Fruit fly (Drosophila melanogaster) whole organism, embryonic: ENCODE results near the gene CG31321.

Source experiments
- C15 ChIP-seq: fragments of 200-800 bp; sonication (Bioruptor generic); IDR thresholded peaks from 3 replicates; pipeline ENCODE4 v1.3.6; 2022; ENCODE audit warnings: missing biosample characterization, missing genetic modification characterization
- CG10147 ChIP-seq: fragments of 200-800 bp; sonication (Bioruptor generic); optimal IDR thresholded peaks from 2 replicates; lab custom pipeline; 2019; ENCODE audit warnings: missing biosample characterization, mild to moderate bottlenecking, missing genetic modification characterization, moderate library complexity
- CG10543 ChIP-seq: fragments of 200-800 bp; sonication (Bioruptor generic); optimal IDR thresholded peaks from 3 replicates; lab custom pipeline; 2017; ENCODE audit warnings: missing biosample characterization, mild to moderate bottlenecking, missing genetic modification characterization, moderate library complexity
- CG11504 ChIP-seq: fragments of 200-800 bp; sonication (Bioruptor generic); optimal IDR thresholded peaks from 3 replicates; lab custom pipeline; 2019; ENCODE audit warnings: missing biosample characterization, mild to moderate bottlenecking, missing genetic modification characterization, moderate library complexity
- CG14965 ChIP-seq: fragments of 200-800 bp; sonication (Bioruptor generic); optimal IDR thresholded peaks from 2 replicates; lab custom pipeline; 2016; ENCODE audit warnings: missing biosample characterization, missing genetic modification characterization, borderline replicate concordance
- CG1529 ChIP-seq: fragments of 200-800 bp; sonication (Bioruptor generic); optimal IDR thresholded peaks from 3 replicates; lab custom pipeline; 2018; ENCODE audit warnings: missing biosample characterization, missing genetic modification characterization
- CG15514 ChIP-seq: fragments of 200-800 bp; sonication (Bioruptor generic); optimal IDR thresholded peaks from 3 replicates; lab custom pipeline; 2017; ENCODE audit warnings: missing biosample characterization, missing genetic modification characterization, mild to moderate bottlenecking, moderate library complexity, missing genetic modification reagents
- CG17186 ChIP-seq: fragments of 200-800 bp; sonication (Bioruptor generic); optimal IDR thresholded peaks from 3 replicates; lab custom pipeline; 2017; ENCODE audit warnings: missing biosample characterization, missing genetic modification reagents, missing genetic modification characterization
- CG17612 ChIP-seq: fragments of 200-800 bp; sonication (Bioruptor generic); IDR thresholded peaks from 2 replicates; pipeline ENCODE4 v1.3.6; 2022; ENCODE audit warnings: missing biosample characterization, missing genetic modification characterization
- CG30431 ChIP-seq: fragments of 200-800 bp; sonication (Bioruptor generic); optimal IDR thresholded peaks from 2 replicates; lab custom pipeline; 2017; ENCODE audit warnings: missing biosample characterization, missing genetic modification characterization
- CG4707 ChIP-seq: fragments of 200-800 bp; sonication (Bioruptor generic); optimal IDR thresholded peaks from 2 replicates; lab custom pipeline; 2018; ENCODE audit warnings: missing biosample characterization, mild to moderate bottlenecking, missing genetic modification characterization, moderate library complexity
- CG4730 ChIP-seq: fragments of 200-800 bp; sonication (Bioruptor generic); IDR thresholded peaks from 2 replicates; pipeline ENCODE4 v1.3.6; 2022; ENCODE audit warnings: missing biosample characterization, missing genetic modification characterization
- CG5245 ChIP-seq: fragments of 200-800 bp; sonication (Bioruptor generic); optimal IDR thresholded peaks from 3 replicates; lab custom pipeline; 2016; ENCODE audit warnings: missing biosample characterization, missing genetic modification characterization
- CG7372 ChIP-seq: fragments of 200-800 bp; sonication (Bioruptor generic); IDR thresholded peaks from 2 replicates; pipeline ENCODE4 v1.3.6; 2022; ENCODE audit warnings: missing biosample characterization, missing genetic modification characterization
- CG8924 ChIP-seq: fragments of 200-800 bp; optimal IDR thresholded peaks from 3 replicates; lab custom pipeline; 2019; ENCODE audit warnings: missing biosample characterization, mild to moderate bottlenecking, missing genetic modification characterization, moderate library complexity
- D19A ChIP-seq: fragments of 200-800 bp; optimal IDR thresholded peaks from 3 replicates; lab custom pipeline; 2019; ENCODE audit warnings: missing biosample characterization, mild to moderate bottlenecking, missing genetic modification characterization, moderate library complexity
- Dip2 ChIP-seq: fragments of 200-800 bp; sonication (Bioruptor generic); IDR thresholded peaks from 2 replicates; pipeline ENCODE4 v1.3.6; 2022; ENCODE audit warnings: missing biosample characterization, missing genetic modification characterization
- Doc3 ChIP-seq: fragments of 200-800 bp; sonication (Bioruptor generic); IDR thresholded peaks from 3 replicates; pipeline ENCODE4 v1.3.6; 2022; ENCODE audit warnings: missing biosample characterization, missing genetic modification characterization; ENCODE audit not compliant: partially characterized antibody
- Fer3 ChIP-seq: fragments of 200-800 bp; sonication (Bioruptor generic); optimal IDR thresholded peaks from 2 replicates; lab custom pipeline; 2018; ENCODE audit warnings: missing biosample characterization, mild to moderate bottlenecking, missing genetic modification characterization, moderate library complexity
- HHEX ChIP-seq: fragments of 200-800 bp; sonication (Bioruptor generic); optimal IDR thresholded peaks from 3 replicates; lab custom pipeline; 2017; ENCODE audit warnings: missing biosample characterization, mild to moderate bottlenecking, missing genetic modification characterization, missing genetic modification reagents
- HLH54F ChIP-seq: fragments of 200-800 bp; sonication (Bioruptor generic); optimal IDR thresholded peaks from 3 replicates; lab custom pipeline; 2016; ENCODE audit warnings: missing biosample characterization, missing genetic modification characterization
- HLHmδ ChIP-seq: fragments of 200-800 bp; sonication (Bioruptor generic); optimal IDR thresholded peaks from 2 replicates; lab custom pipeline; 2018; ENCODE audit warnings: missing biosample characterization, mild to moderate bottlenecking, missing genetic modification characterization, moderate library complexity
- Hmr ChIP-seq: fragments of 200-800 bp; sonication (Bioruptor generic); optimal IDR thresholded peaks from 3 replicates; lab custom pipeline; 2017; ENCODE audit warnings: mild to moderate bottlenecking, missing biosample characterization, missing genetic modification reagents, missing genetic modification characterization
- NC2α ChIP-seq: fragments of 200-800 bp; sonication (Bioruptor generic); optimal IDR thresholded peaks from 2 replicates; lab custom pipeline; 2016; ENCODE audit warnings: missing biosample characterization, missing genetic modification characterization
- Nf-YB ChIP-seq: fragments of 200-800 bp; sonication (Bioruptor generic); optimal IDR thresholded peaks from 3 replicates; lab custom pipeline; 2019; ENCODE audit warnings: missing biosample characterization, mild to moderate bottlenecking, missing genetic modification characterization, moderate library complexity
- Taf1 ChIP-seq: fragments of 200-800 bp; sonication (Bioruptor generic); IDR thresholded peaks from 2 replicates; pipeline ENCODE4 v1.3.6; 2022; ENCODE audit warnings: missing biosample characterization, missing genetic modification characterization
- Tbp ChIP-seq: fragments of >200 bp; optimal IDR thresholded peaks from 2 replicates; lab custom pipeline; 2018; ENCODE audit warnings: missing biosample characterization, missing genetic modification characterization
- ara ChIP-seq: fragments of 200-800 bp; sonication (Bioruptor generic); IDR thresholded peaks from 2 replicates; pipeline ENCODE4 v1.3.6; 2022; ENCODE audit warnings: missing biosample characterization, missing genetic modification characterization
- az2 ChIP-seq: fragments of 200-800 bp; sonication (Bioruptor generic); optimal IDR thresholded peaks from 3 replicates; lab custom pipeline; 2016; ENCODE audit warnings: missing biosample characterization, missing genetic modification characterization
- dimm ChIP-seq: fragments of 200-800 bp; sonication (Bioruptor generic); IDR thresholded peaks from 2 replicates; pipeline ENCODE4 v1.3.6; 2022; ENCODE audit warnings: missing biosample characterization, missing genetic modification characterization
- ems ChIP-seq: fragments of 200-800 bp; sonication (Bioruptor generic); optimal IDR thresholded peaks from 3 replicates; lab custom pipeline; 2016; ENCODE audit warnings: missing biosample characterization, missing genetic modification characterization
- gcm ChIP-seq: fragments of 200-800 bp; sonication (Bioruptor generic); optimal IDR thresholded peaks from 2 replicates; lab custom pipeline; 2019; ENCODE audit warnings: missing biosample characterization, mild to moderate bottlenecking, missing genetic modification characterization, moderate library complexity
- gem ChIP-seq: fragments of 200-800 bp; sonication (Bioruptor generic); optimal IDR thresholded peaks from 2 replicates; lab custom pipeline; 2019; ENCODE audit warnings: missing biosample characterization, mild to moderate bottlenecking, missing genetic modification characterization, moderate library complexity
- gro ChIP-seq: fragments of 200-800 bp; sonication (Bioruptor generic); optimal IDR thresholded peaks from 2 replicates; lab custom pipeline; 2016; ENCODE audit warnings: missing biosample characterization, missing genetic modification characterization
- hkb ChIP-seq, 2 experiments: fragments of 200-800 bp in 1 of 2; fragments of >200 bp in 1 of 2; sonication (Bioruptor generic) in 1 of 2; IDR thresholded peaks in 1 of 2; optimal IDR thresholded peaks in 1 of 2; 2 replicates each; pipeline versions ENCODE4 v1.3.6 to Lab custom; 2017 to 2022; ENCODE audit warnings: missing biosample characterization in 1 of 2, missing genetic modification characterization in 1 of 2
- hth ChIP-seq: fragments of >200 bp; optimal IDR thresholded peaks from 2 replicates; lab custom pipeline; 2017; ENCODE audit warnings: inconsistent platforms
- insv ChIP-seq, 2 experiments: fragments of 200-800 bp; sonication (Bioruptor generic); optimal IDR thresholded peaks; 3 replicates each; lab custom pipeline; 2016 to 2018; ENCODE audit warnings: missing biosample characterization in 2 of 2, missing genetic modification characterization in 2 of 2
- kay ChIP-seq: fragments of 200-800 bp; sonication (Bioruptor generic); optimal IDR thresholded peaks from 2 replicates; lab custom pipeline; 2016; ENCODE audit warnings: missing biosample characterization, missing genetic modification characterization
- luna ChIP-seq: fragments of 200-800 bp; sonication (Bioruptor generic); optimal IDR thresholded peaks from 2 replicates; lab custom pipeline; 2016; ENCODE audit warnings: missing biosample characterization, missing genetic modification characterization
- nau ChIP-seq: fragments of 200-800 bp; sonication (Bioruptor generic); optimal IDR thresholded peaks from 3 replicates; lab custom pipeline; 2017; ENCODE audit warnings: missing biosample characterization, mild to moderate bottlenecking, missing genetic modification characterization, missing genetic modification reagents
- nom ChIP-seq: fragments of 200-800 bp; sonication (Bioruptor generic); optimal IDR thresholded peaks from 2 replicates; lab custom pipeline; 2017; ENCODE audit warnings: missing biosample characterization, missing genetic modification characterization, mild to moderate bottlenecking, moderate library complexity, missing genetic modification reagents
- peb ChIP-seq: fragments of 200-800 bp; sonication (Bioruptor generic); IDR thresholded peaks from 2 replicates; pipeline ENCODE4 v1.3.6; 2022; ENCODE audit warnings: missing biosample characterization, missing genetic modification characterization
- sens ChIP-seq: fragments of 200-800 bp; sonication (Bioruptor generic); peaks from one replicate; lab custom pipeline; 2016; ENCODE audit warnings: missing biosample characterization, missing genetic modification characterization
- sens-2 ChIP-seq: fragments of 200-800 bp; sonication (Bioruptor generic); IDR thresholded peaks from 2 replicates; pipeline ENCODE4 v1.3.6; 2022; ENCODE audit warnings: missing biosample characterization, missing genetic modification characterization
- slp2 ChIP-seq: fragments of 200-800 bp; sonication (Bioruptor generic); optimal IDR thresholded peaks from 2 replicates; lab custom pipeline; 2016; ENCODE audit warnings: missing biosample characterization, missing genetic modification characterization
- sna ChIP-seq: fragments of 200-800 bp; sonication (Bioruptor generic); IDR thresholded peaks from 2 replicates; pipeline ENCODE4 v1.3.6; 2022; ENCODE audit warnings: missing biosample characterization, missing genetic modification characterization; ENCODE audit not compliant: partially characterized antibody
- sqz ChIP-seq: fragments of 200-800 bp; sonication (Bioruptor generic); optimal IDR thresholded peaks from 3 replicates; lab custom pipeline; 2018; ENCODE audit warnings: missing biosample characterization, mild to moderate bottlenecking, missing genetic modification characterization
- tll ChIP-seq, 2 experiments: fragments of 200-800 bp in 1 of 2; fragments of >200 bp in 1 of 2; sonication (Bioruptor generic) in 1 of 2; optimal IDR thresholded peaks; 2 replicates each; lab custom pipeline; 2017 to 2019; ENCODE audit warnings: missing biosample characterization in 2 of 2, missing genetic modification characterization in 2 of 2, mild to moderate bottlenecking in 1 of 2, moderate library complexity in 1 of 2
- wor ChIP-seq: fragments of 200-800 bp; sonication (Bioruptor generic); IDR thresholded peaks from 2 replicates; pipeline ENCODE4 v1.3.6; 2022; ENCODE audit warnings: missing biosample characterization, missing genetic modification characterization
- zfh1 ChIP-seq: fragments of 200-800 bp; sonication (Bioruptor generic); IDR thresholded peaks from 3 replicates; pipeline ENCODE4 v1.3.6; 2022; ENCODE audit warnings: missing biosample characterization, missing genetic modification characterization
- zfh2 ChIP-seq: fragments of 200-800 bp; sonication (Bioruptor generic); optimal IDR thresholded peaks from 2 replicates; lab custom pipeline; 2016; ENCODE audit warnings: missing biosample characterization, missing genetic modification characterization

CG31321 gene

dm6 chr3R:14291431-14291830 lies 18.7 kb upstream of the CG31321 start (continued):
- TF ChIP-seq CG15514 (GFP tag; lab: Kevin White, UChicago) (peak; percentile 15), CG30431 (GFP tag; lab: Kevin White, UChicago) (no peak), Fer3 (tag; lab: Kevin White, UChicago) (peak; percentile 7), D19A (tag; lab: Kevin White, UChicago) (no peak), slp2 (GFP tag; lab: Kevin White, UChicago) (no peak), wor (no peak), insv (GFP tag; optimal IDR thresholded peaks at IDR 0.05; lab: Kevin White, UChicago) (no peak), kay (GFP tag; lab: Kevin White, UChicago) (no peak), peb (GFP tag; lab: Robert Waterston, UW) (no peak), CG4730 (GFP tag; lab: Robert Waterston, UW) (no peak), CG1529 (GFP tag; lab: Kevin White, UChicago) (no peak), CG14965 (GFP tag; lab: Kevin White, UChicago) (no peak), ara (GFP tag; lab: Robert Waterston, UW) (no peak), HLH54F (GFP tag; lab: Kevin White, UChicago) (no peak), C15 (GFP tag; lab: Robert Waterston, UW) (no peak), CG17186 (GFP tag; lab: Kevin White, UChicago) (no peak), nom (peak; percentile 74), CG10543 (GFP tag; lab: Kevin White, UChicago) (no peak), Hmr (GFP tag; lab: Kevin White, UChicago) (peak; percentile 2), zfh1 (GFP tag; lab: Robert Waterston, UW) (0 out of 3 replicates have a peak, but pooled peaks have one; percentile 13), nau (no peak), hth (lab: Kevin White, UChicago) (no peak), Taf1 (GFP tag; lab: Robert Waterston, UW) (no peak), CG5245 (no peak), NC2α (GFP tag; lab: Kevin White, UChicago) (no peak), sqz (GFP tag; lab: Kevin White, UChicago) (no peak), sna (no peak), CG7372 (GFP tag; lab: Robert Waterston, UW) (no peak), CG11504 (tag; lab: Kevin White, UChicago) (peak; percentile 54), dimm (GFP tag; lab: Robert Waterston, UW) (no peak), tll (GFP tag; optimal IDR thresholded peaks at IDR 0.05; lab: Kevin White, UChicago) (no peak), sens-2 (GFP tag; lab: Robert Waterston, UW) (no peak), ems (no peak), luna (GFP tag; lab: Kevin White, UChicago) (no peak), CG4707 (GFP tag; lab: Kevin White, UChicago) (no peak), gem (tag; lab: Kevin White, UChicago) (peak; percentile 26), CG10147 (GFP tag; lab: Kevin White, UChicago) (no peak), CG17612 (GFP tag; lab: Robert Waterston, UW) (no peak), Nf-YB (GFP tag; lab: Kevin White, UChicago) (no peak), Dip2 (GFP tag; lab: Robert Waterston, UW) (no peak), zfh2 (GFP tag; lab: Kevin White, UChicago) (no peak), HLHmδ (GFP tag; lab: Kevin White, UChicago) (no peak), Tbp (GFP tag; lab: Kevin White, UChicago) (no peak), sens (GFP tag; lab: Kevin White, UChicago) (peak; percentile 52), HHEX (GFP tag; lab: Kevin White, UChicago) (no peak), Doc3 (GFP tag; lab: Robert Waterston, UW) (no peak), az2 (no peak), hkb (optimal IDR thresholded peaks at IDR 0.05; lab: Kevin White, UChicago) (no peak), hkb (GFP tag; IDR thresholded peaks at IDR 0.05; lab: Robert Waterston, UW) (0 out of 2 replicates have a peak, but pooled peaks have one; percentile 39), gcm (GFP tag; lab: Kevin White, UChicago) (no peak), CG8924 (tag; lab: Kevin White, UChicago) (peak; percentile 5), gro (GFP tag; lab: Kevin White, UChicago) (no peak)
